Worm (Caenorhabditis elegans): Measurements from ENCODE around the gene ulp-4.

DNA sequence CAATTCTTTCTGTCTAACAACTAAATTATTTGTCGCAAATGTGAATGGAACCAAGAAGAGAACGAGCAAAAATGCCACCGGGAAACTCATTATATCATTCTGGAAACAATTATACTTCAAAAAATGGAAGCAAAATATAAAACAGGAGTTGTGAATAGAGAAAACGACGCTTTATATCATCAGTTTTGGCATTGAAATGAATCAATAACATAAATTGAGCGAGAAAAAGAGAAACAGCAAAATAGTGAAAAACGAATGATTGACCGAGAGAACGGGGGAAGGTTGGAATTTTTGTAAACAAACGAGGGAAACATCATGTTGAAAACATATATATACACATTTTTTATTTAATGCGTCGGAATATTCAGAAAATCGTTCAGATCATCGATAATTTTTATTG is 7.1 kb downstream of the ulp-4 start, which contains the start of gene ctns-1:
- TF ChIP-seq ztf-11 (tag; optimal IDR thresholded peaks at IDR 0.05): no peak
- no peak for TF ChIP-seq nhr-237 (tag; optimal IDR thresholded peaks at IDR 0.05)
- no peak for TF ChIP-seq ceh-39 (tag; optimal IDR thresholded peaks at IDR 0.05)
- TF ChIP-seq ces-1 (GFP tag; optimal IDR thresholded peaks at IDR 0.05): no peak
- no peak for TF ChIP-seq snpc-4 (tag; optimal IDR thresholded peaks at IDR 0.05)
- TF ChIP-seq mab-5 (tag; optimal IDR thresholded peaks at IDR 0.05): no peak
- no peak for TF ChIP-seq unc-62 (GFP tag; optimal IDR thresholded peaks at IDR 0.05)
- no peak for TF ChIP-seq blmp-1 (tag; optimal IDR thresholded peaks at IDR 0.05)
- TF ChIP-seq pha-4 (tag; optimal IDR thresholded peaks at IDR 0.05): no peak
- no peak for TF ChIP-seq flh-1 (GFP tag; optimal IDR thresholded peaks at IDR 0.05)
- TF ChIP-seq unc-39 (tag; optimal IDR thresholded peaks at IDR 0.05): no peak
- no peak for TF ChIP-seq sptf-1 (tag; optimal IDR thresholded peaks at IDR 0.05)
- TF ChIP-seq drap-1 (GFP tag; optimal IDR thresholded peaks at IDR 0.05): no peak

All from whole organism, mixed stage, embryonic.